Fruit fly (Drosophila melanogaster) whole organism, embryonic: ENCODE data around the gene Sema5c.

Experiments
- Antp ChIP-seq: fragments of 200-800 bp; sonication (Bioruptor generic); optimal IDR thresholded peaks from 3 replicates; lab custom pipeline; 2016; ENCODE audit warnings: missing biosample characterization, missing genetic modification characterization
- Asciz ChIP-seq: fragments of 200-800 bp; sonication (Bioruptor generic); optimal IDR thresholded peaks from 2 replicates; lab custom pipeline; 2017; ENCODE audit warnings: missing biosample characterization, mild to moderate bottlenecking, missing genetic modification characterization, missing genetic modification reagents
- CG10147 ChIP-seq: fragments of 200-800 bp; sonication (Bioruptor generic); optimal IDR thresholded peaks from 2 replicates; lab custom pipeline; 2019; ENCODE audit warnings: missing biosample characterization, mild to moderate bottlenecking, missing genetic modification characterization, moderate library complexity
- CG10209 ChIP-seq: fragments of 200-800 bp; sonication (Bioruptor generic); optimal IDR thresholded peaks from 3 replicates; lab custom pipeline; 2017; ENCODE audit warnings: missing biosample characterization, mild to moderate bottlenecking, missing genetic modification characterization, missing genetic modification reagents
- CG10321 ChIP-seq: fragments of 200-800 bp; sonication (Bioruptor generic); IDR thresholded peaks from 2 replicates; pipeline ENCODE4 v1.3.6; 2022; ENCODE audit warnings: missing biosample characterization, missing genetic modification characterization
- CG10462 ChIP-seq: fragments of 200-800 bp; sonication (Bioruptor generic); optimal IDR thresholded peaks from 2 replicates; lab custom pipeline; 2016; ENCODE audit warnings: missing biosample characterization, missing genetic modification characterization
- CG11560 ChIP-seq: fragments of 200-800 bp; sonication (Bioruptor generic); IDR thresholded peaks from 3 replicates; pipeline ENCODE4 v1.3.6; 2022; ENCODE audit warnings: missing biosample characterization, missing genetic modification characterization
- CG13287 ChIP-seq: fragments of 200-800 bp; sonication (Bioruptor generic); IDR thresholded peaks from 2 replicates; pipeline ENCODE4 v1.3.6; 2022; ENCODE audit warnings: missing biosample characterization, missing genetic modification characterization; ENCODE audit not compliant: partially characterized antibody
- CG13424 ChIP-seq: fragments of 200-800 bp; sonication (Bioruptor generic); optimal IDR thresholded peaks from 2 replicates; lab custom pipeline; 2019; ENCODE audit warnings: missing biosample characterization, mild to moderate bottlenecking, missing genetic modification characterization, moderate library complexity
- CG14014 ChIP-seq: fragments of 200-800 bp; sonication (Bioruptor generic); IDR thresholded peaks from 2 replicates; pipeline ENCODE4 v1.3.6; 2022; ENCODE audit warnings: missing biosample characterization, missing genetic modification characterization
- CG15011 ChIP-seq: fragments of 200-800 bp; sonication (Bioruptor generic); optimal IDR thresholded peaks from 3 replicates; lab custom pipeline; 2018; ENCODE audit warnings: missing biosample characterization, mild to moderate bottlenecking, missing genetic modification characterization
- CG17802 ChIP-seq: fragments of 200-800 bp; sonication (Bioruptor generic); optimal IDR thresholded peaks from 2 replicates; lab custom pipeline; 2018; ENCODE audit warnings: missing biosample characterization, mild to moderate bottlenecking, missing genetic modification characterization, moderate library complexity
- CG18011 ChIP-seq: fragments of 200-800 bp; sonication (Bioruptor generic); optimal IDR thresholded peaks from 2 replicates; lab custom pipeline; 2017; ENCODE audit warnings: missing biosample characterization, missing genetic modification characterization, mild to moderate bottlenecking, moderate library complexity, missing genotype
- CG2678 ChIP-seq: fragments of 200-800 bp; sonication (Bioruptor generic); optimal IDR thresholded peaks from 3 replicates; lab custom pipeline; 2019; ENCODE audit warnings: missing biosample characterization, mild to moderate bottlenecking, missing genetic modification characterization, moderate library complexity
- CG2889 ChIP-seq: fragments of 200-800 bp; sonication (Bioruptor generic); IDR thresholded peaks from 3 replicates; pipeline ENCODE4 v1.3.6; 2022; ENCODE audit warnings: missing biosample characterization, missing genetic modification characterization
- CG34224 ChIP-seq: fragments of 200-800 bp; sonication (Bioruptor generic); IDR thresholded peaks from 3 replicates; pipeline ENCODE4 v1.3.6; 2022; ENCODE audit warnings: missing biosample characterization, missing genetic modification characterization; ENCODE audit not compliant: partially characterized antibody
- CG6791 ChIP-seq: fragments of 200-800 bp; sonication (Bioruptor generic); IDR thresholded peaks from 3 replicates; pipeline ENCODE4 v1.3.6; 2022; ENCODE audit warnings: missing biosample characterization, missing genetic modification characterization; ENCODE audit not compliant: partially characterized antibody
- CG7357 ChIP-seq: fragments of 200-800 bp; sonication (Bioruptor generic); IDR thresholded peaks from 3 replicates; pipeline ENCODE4 v1.3.6; 2022; ENCODE audit warnings: missing biosample characterization, missing genetic modification characterization
- CG7963 ChIP-seq: fragments of 200-800 bp; sonication (Bioruptor generic); IDR thresholded peaks from 3 replicates; pipeline ENCODE4 v1.3.6; 2022; ENCODE audit warnings: missing biosample characterization, missing genetic modification characterization; ENCODE audit not compliant: partially characterized antibody
- CG9932 ChIP-seq: fragments of 200-800 bp; sonication (Bioruptor generic); IDR thresholded peaks from 2 replicates; pipeline ENCODE4 v1.3.6; 2022; ENCODE audit warnings: missing biosample characterization, missing genetic modification characterization
- Chrac-16 ChIP-seq: fragments of 200-800 bp; sonication (Bioruptor generic); optimal IDR thresholded peaks from 3 replicates; lab custom pipeline; 2016; ENCODE audit warnings: missing biosample characterization, missing genetic modification characterization
- Gug ChIP-seq: fragments of 200-800 bp; sonication (Bioruptor generic); IDR thresholded peaks from 4 replicates; pipeline ENCODE4 v1.3.6; 2022; ENCODE audit warnings: missing biosample characterization, missing genetic modification characterization
- HLH54F ChIP-seq: fragments of 200-800 bp; sonication (Bioruptor generic); optimal IDR thresholded peaks from 3 replicates; lab custom pipeline; 2016; ENCODE audit warnings: missing biosample characterization, missing genetic modification characterization
- Hsf ChIP-seq: fragments of 200-800 bp; sonication (Bioruptor generic); optimal IDR thresholded peaks from 3 replicates; lab custom pipeline; 2016; ENCODE audit warnings: missing biosample characterization, missing genetic modification characterization
- Oli ChIP-seq: fragments of 200-800 bp; sonication (Bioruptor generic); optimal IDR thresholded peaks from 2 replicates; lab custom pipeline; 2018; ENCODE audit warnings: missing biosample characterization, mild to moderate bottlenecking, missing genetic modification characterization, moderate library complexity
- Side ChIP-seq: fragments of 200-800 bp; sonication (Bioruptor generic); optimal IDR thresholded peaks from 2 replicates; lab custom pipeline; 2016; ENCODE audit warnings: missing biosample characterization, missing genetic modification characterization
- Sin3A ChIP-seq: fragments of >200 bp; optimal IDR thresholded peaks from 2 replicates; lab custom pipeline; 2018
- Usf ChIP-seq: fragments of 200-800 bp; sonication (Bioruptor generic); optimal IDR thresholded peaks from 2 replicates; lab custom pipeline; 2017; ENCODE audit warnings: missing genotype, missing biosample characterization, missing genetic modification characterization
- YL-1 ChIP-seq: fragments of 200-800 bp; sonication (Bioruptor generic); optimal IDR thresholded peaks from 3 replicates; lab custom pipeline; 2017; ENCODE audit warnings: missing biosample characterization, mild to moderate bottlenecking, missing genetic modification characterization
- ash1 ChIP-seq: fragments of 200-800 bp; sonication (Bioruptor generic); optimal IDR thresholded peaks from 2 replicates; lab custom pipeline; 2018; ENCODE audit warnings: missing biosample characterization, mild to moderate bottlenecking, missing genetic modification characterization
- cg ChIP-seq: fragments of 200-800 bp; sonication (Bioruptor generic); optimal IDR thresholded peaks from 3 replicates; lab custom pipeline; 2019; ENCODE audit warnings: missing biosample characterization, mild to moderate bottlenecking, missing genetic modification characterization, moderate library complexity
- chif ChIP-seq, 2 experiments: fragments of 200-800 bp; sonication (Bioruptor generic); optimal IDR thresholded peaks; 3 replicates each; lab custom pipeline; 2016; ENCODE audit warnings: missing biosample characterization in 2 of 2, missing genetic modification characterization in 2 of 2
- danr ChIP-seq: fragments of 200-800 bp; sonication (Bioruptor generic); IDR thresholded peaks from 2 replicates; pipeline ENCODE4 v1.3.6; 2022; ENCODE audit warnings: missing biosample characterization, missing genetic modification characterization
- disco-r ChIP-seq: fragments of 200-800 bp; sonication (Bioruptor generic); optimal IDR thresholded peaks from 2 replicates; lab custom pipeline; 2016; ENCODE audit warnings: missing biosample characterization, missing genetic modification characterization
- dmrt11E ChIP-seq: fragments of 200-800 bp; sonication (Bioruptor generic); optimal IDR thresholded peaks from 3 replicates; lab custom pipeline; 2018; ENCODE audit warnings: missing biosample characterization, mild to moderate bottlenecking, missing genetic modification characterization, moderate library complexity
- dmrt99B ChIP-seq: fragments of 200-800 bp; sonication (Bioruptor generic); optimal IDR thresholded peaks from 2 replicates; lab custom pipeline; 2018; ENCODE audit warnings: missing biosample characterization, mild to moderate bottlenecking, missing genetic modification characterization, moderate library complexity
- ems ChIP-seq: fragments of 200-800 bp; sonication (Bioruptor generic); optimal IDR thresholded peaks from 3 replicates; lab custom pipeline; 2016; ENCODE audit warnings: missing biosample characterization, missing genetic modification characterization
- exex ChIP-seq: fragments of 200-800 bp; sonication (Bioruptor generic); optimal IDR thresholded peaks from 4 replicates; lab custom pipeline; 2018; ENCODE audit warnings: missing biosample characterization, mild to moderate bottlenecking, missing genetic modification characterization, moderate library complexity
- ham ChIP-seq: fragments of 200-800 bp; sonication (Bioruptor generic); IDR thresholded peaks from 2 replicates; pipeline ENCODE4 v1.3.6; 2022; ENCODE audit warnings: missing biosample characterization, missing genetic modification characterization
- inv ChIP-seq: fragments of 200-800 bp; sonication (Bioruptor generic); IDR thresholded peaks from 2 replicates; pipeline ENCODE4 v1.3.6; 2022; ENCODE audit warnings: missing biosample characterization, missing genetic modification characterization; ENCODE audit not compliant: partially characterized antibody
- klu ChIP-seq: fragments of 200-800 bp; sonication (Bioruptor generic); IDR thresholded peaks from 2 replicates; pipeline ENCODE4 v1.3.6; 2022; ENCODE audit warnings: missing biosample characterization, missing genetic modification characterization
- lov ChIP-seq, 2 experiments: fragments of 200-800 bp in 1 of 2; fragments of >200 bp in 1 of 2; sonication (Bioruptor generic) in 1 of 2; IDR thresholded peaks in 1 of 2; optimal IDR thresholded peaks in 1 of 2; 2 replicates in 1 of 2; 3 replicates in 1 of 2; pipeline versions ENCODE4 v1.3.6 to Lab custom; 2017 to 2022; ENCODE audit warnings: missing biosample characterization in 1 of 2, missing genetic modification characterization in 1 of 2
- mirr ChIP-seq: fragments of 200-800 bp; sonication (Bioruptor generic); optimal IDR thresholded peaks from 3 replicates; lab custom pipeline; 2018; ENCODE audit warnings: missing biosample characterization, mild to moderate bottlenecking, missing genetic modification characterization
- nom ChIP-seq: fragments of 200-800 bp; sonication (Bioruptor generic); optimal IDR thresholded peaks from 2 replicates; lab custom pipeline; 2017; ENCODE audit warnings: missing biosample characterization, missing genetic modification characterization, mild to moderate bottlenecking, moderate library complexity, missing genetic modification reagents
- pan ChIP-seq, 4 experiments: fragments of >200 bp in 3 of 4; fragments of 200-800 bp in 1 of 4; sonication (Bioruptor generic) in 1 of 4; optimal IDR thresholded peaks in 3 of 4; IDR thresholded peaks in 1 of 4; 2 replicates each; pipeline versions ENCODE4 v1.3.6 to Lab custom; 2017 to 2022; ENCODE audit warnings: missing biosample characterization in 2 of 4, missing genetic modification characterization in 2 of 4, mixed read lengths in 1 of 4
- sc ChIP-seq, 3 experiments: fragments of >200 bp in 2 of 3; fragments of 200-800 bp in 1 of 3; sonication (Bioruptor generic) in 1 of 3; optimal IDR thresholded peaks; 2 replicates in 2 of 3; 3 replicates in 1 of 3; lab custom pipeline; 2017; ENCODE audit warnings: mild to moderate bottlenecking in 1 of 3, missing biosample characterization in 1 of 3, missing genetic modification characterization in 1 of 3, missing genetic modification reagents in 1 of 3
- wor ChIP-seq: fragments of 200-800 bp; sonication (Bioruptor generic); IDR thresholded peaks from 2 replicates; pipeline ENCODE4 v1.3.6; 2022; ENCODE audit warnings: missing biosample characterization, missing genetic modification characterization

The Sema5c gene

DNA sequence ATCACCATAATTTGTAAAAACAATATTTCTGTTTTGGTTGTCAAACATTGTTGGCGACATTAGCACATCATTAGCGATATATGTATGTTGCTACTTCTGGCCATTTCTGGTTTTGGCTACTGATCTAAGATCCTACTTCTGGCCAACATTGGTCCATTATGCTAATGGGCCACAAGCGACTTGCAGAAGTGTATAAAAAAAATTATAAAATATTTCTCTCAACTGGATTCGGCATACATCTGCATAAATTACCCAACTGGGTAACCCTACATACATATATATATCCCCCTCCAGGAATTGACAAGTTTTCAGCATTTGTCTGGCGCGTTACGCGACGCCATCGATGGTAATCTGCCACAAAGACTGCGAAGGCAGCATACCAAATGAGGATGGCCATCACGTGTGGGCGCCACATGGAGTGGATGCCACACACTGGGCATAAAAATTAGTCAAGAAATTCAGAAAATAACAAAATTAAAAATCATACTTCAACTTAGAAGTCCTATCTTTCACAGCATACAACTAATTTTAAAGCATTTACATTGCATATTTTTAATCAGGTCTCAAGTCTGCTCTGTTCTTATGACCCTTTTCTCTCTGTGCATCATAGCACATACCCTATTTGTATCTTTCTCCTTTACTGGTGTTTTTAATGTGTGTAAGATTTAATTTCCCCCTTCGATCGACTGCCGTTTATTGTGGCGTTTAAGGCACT is 44.0 kb downstream of the Sema5c start (continued):
- TF ChIP-seq Sin3A (lab: Kevin White, UChicago) (no peak), cg (GFP tag; lab: Kevin White, UChicago) (no peak), dmrt99B (tag; lab: Kevin White, UChicago) (peak; percentile 67), dmrt11E (tag; lab: Kevin White, UChicago) (peak; percentile 61), CG10209 (no peak), CG7357 (GFP tag; lab: Robert Waterston, UW) (peak; percentile 62; the same call in 2 of the 3 replicates), Oli (tag; lab: Kevin White, UChicago) (peak; percentile 45), chif (GFP tag; optimal IDR thresholded peaks at IDR 0.05; lab: Kevin White, UChicago) (peak; percentile 18 to 46), Hsf (GFP tag; lab: Kevin White, UChicago) (no peak), YL-1 (GFP tag; lab: Kevin White, UChicago) (no peak), Antp (GFP tag; lab: Kevin White, UChicago) (no peak), Side (GFP tag; lab: Kevin White, UChicago) (no peak), HLH54F (GFP tag; lab: Kevin White, UChicago) (no peak), CG18011 (GFP tag; lab: Kevin White, UChicago) (no peak), lov (optimal IDR thresholded peaks at IDR 0.05; lab: Kevin White, UChicago) (no peak), lov (GFP tag; IDR thresholded peaks at IDR 0.05; lab: Robert Waterston, UW) (no peak), CG14014 (GFP tag; lab: Robert Waterston, UW) (no peak), exex (no peak), CG11560 (tag; lab: Robert Waterston, UW) (0 out of 3 replicates have a peak, but pooled peaks have one; percentile 28), CG7963 (no peak), CG13287 (GFP tag; lab: Robert Waterston, UW) (no peak), CG10462 (GFP tag; lab: Kevin White, UChicago) (no peak), CG10147 (GFP tag; lab: Kevin White, UChicago) (no peak), CG10321 (GFP tag; lab: Robert Waterston, UW) (no peak), klu (GFP tag; lab: Robert Waterston, UW) (peak; percentile 43; the same call in 1 of the 2 replicates), CG15011 (GFP tag; lab: Kevin White, UChicago) (no peak), ham (no peak), ash1 (GFP tag; lab: Kevin White, UChicago) (no peak), Chrac-16 (GFP tag; lab: Kevin White, UChicago) (peak; percentile 5), pan (optimal IDR thresholded peaks at IDR 0.05; lab: Kevin White, UChicago) (no peak), pan (GFP tag; optimal IDR thresholded peaks at IDR 0.05 in 1 of 2, IDR thresholded peaks at IDR 0.05 in 1 of 2) (peak in 1 of 2 experiments; percentile 43), inv (GFP tag; lab: Robert Waterston, UW) (no peak), Asciz (peak; percentile 39), CG2889 (GFP tag; lab: Robert Waterston, UW) (no peak), nom (GFP tag; lab: Kevin White, UChicago) (no peak), CG6791 (GFP tag; lab: Robert Waterston, UW) (no peak), ems (GFP tag; lab: Kevin White, UChicago) (peak; percentile 30), CG2678 (peak; percentile 57), disco-r (no peak), CG34224 (GFP tag; lab: Robert Waterston, UW) (no peak), danr (GFP tag; lab: Robert Waterston, UW) (0 out of 2 replicates have a peak, but pooled peaks have one; percentile 40), Usf (GFP tag; lab: Kevin White, UChicago) (peak; percentile 12), Gug (peak; percentile 26; the same call in 1 of the 4 replicates), CG17802 (tag; lab: Kevin White, UChicago) (no peak), CG13424 (no peak), wor (0 out of 2 replicates have a peak, but pooled peaks have one; percentile 29), CG9932 (peak; percentile 30; the same call in 1 of the 2 replicates), sc (optimal IDR thresholded peaks at IDR 0.05; lab: Kevin White, UChicago) (no peak), sc (GFP tag; optimal IDR thresholded peaks at IDR 0.05; lab: Kevin White, UChicago) (peak; percentile 30), mirr (GFP tag; lab: Kevin White, UChicago) (no peak)
